Worm (Caenorhabditis elegans) whole organism, late embryonic: ENCODE data around the gene fbxb-37.

Experiments
- C08G9.2 ChIP-seq: sonication (generic microtip); optimal IDR thresholded peaks from 2 replicates; lab custom pipeline; 2016; ENCODE audit warnings: mild to moderate bottlenecking, missing genetic modification characterization, moderate library complexity, missing compliant biosample characterization
- K02D7.2 ChIP-seq: sonication (generic microtip); optimal IDR thresholded peaks from 2 replicates; lab custom pipeline; 2017; ENCODE audit warnings: mild to moderate bottlenecking, missing genetic modification characterization, missing compliant biosample characterization
- K09A11.1 ChIP-seq: sonication (generic microtip); optimal IDR thresholded peaks from 2 replicates; lab custom pipeline; 2017; ENCODE audit warnings: antibody characterized with exemption, mild to moderate bottlenecking, missing genetic modification characterization, missing compliant biosample characterization; ENCODE audit not compliant: insufficient read depth
- ceh-14 ChIP-seq: sonication (generic microtip); optimal IDR thresholded peaks from 2 replicates; lab custom pipeline; 2016; ENCODE audit warnings: missing genotype, missing genetic modification characterization, missing compliant biosample characterization
- ceh-2 ChIP-seq: sonication (generic microtip); optimal IDR thresholded peaks from 2 replicates; lab custom pipeline; 2016; ENCODE audit warnings: missing genotype, missing genetic modification characterization, missing compliant biosample characterization
- ceh-22 ChIP-seq: sonication (generic microtip); optimal IDR thresholded peaks from 2 replicates; lab custom pipeline; 2017; ENCODE audit warnings: missing biosample characterization, missing genetic modification characterization
- ceh-24 ChIP-seq: sonication (generic microtip); optimal IDR thresholded peaks from 2 replicates; lab custom pipeline; 2016; ENCODE audit warnings: mild to moderate bottlenecking, missing genetic modification characterization, missing compliant biosample characterization
- ceh-34 ChIP-seq: sonication (generic microtip); optimal IDR thresholded peaks from 2 replicates; lab custom pipeline; 2016; ENCODE audit warnings: mild to moderate bottlenecking, missing genetic modification characterization, missing compliant biosample characterization
- ceh-45 ChIP-seq: fragments of 200-800 bp; sonication (Bioruptor generic); IDR thresholded peaks from 2 replicates; pipeline ENCODE4 v1.3.6; 2022; ENCODE audit warnings: missing genetic modification reagents, missing genetic modification characterization, missing compliant biosample characterization
- ceh-48 ChIP-seq: sonication (generic microtip); optimal IDR thresholded peaks from 2 replicates; lab custom pipeline; 2016; ENCODE audit warnings: missing genetic modification characterization, inconsistent platforms, missing compliant biosample characterization
- ceh-6 ChIP-seq: fragments of 200-800 bp; sonication (Bioruptor generic); optimal IDR thresholded peaks from 2 replicates; lab custom pipeline; 2018; ENCODE audit warnings: mild to moderate bottlenecking, missing genetic modification characterization, missing compliant biosample characterization
- ceh-9 ChIP-seq: sonication (generic microtip); optimal IDR thresholded peaks from 2 replicates; lab custom pipeline; 2016; ENCODE audit warnings: mild to moderate bottlenecking, missing genetic modification characterization, inconsistent platforms, missing compliant biosample characterization
- dve-1 ChIP-seq: sonication (generic microtip); optimal IDR thresholded peaks from 2 replicates; lab custom pipeline; 2017; ENCODE audit warnings: antibody characterized with exemption, mild to moderate bottlenecking, missing genetic modification characterization, missing compliant biosample characterization
- elt-2 ChIP-seq: sonication (generic microtip); optimal IDR thresholded peaks from 2 replicates; lab custom pipeline; 2016; ENCODE audit warnings: missing genetic modification reagents, missing genetic modification characterization, missing compliant biosample characterization
- eyg-1 ChIP-seq: sonication (generic microtip); optimal IDR thresholded peaks from 2 replicates; lab custom pipeline; 2016; ENCODE audit warnings: missing genotype, missing genetic modification characterization, missing compliant biosample characterization
- fax-1 ChIP-seq: sonication (generic microtip); optimal IDR thresholded peaks from 2 replicates; lab custom pipeline; 2016; ENCODE audit warnings: missing genotype, missing genetic modification characterization, missing compliant biosample characterization
- fkh-10 ChIP-seq: fragments of 150-350 bp; optimal IDR thresholded peaks from 2 replicates; lab custom pipeline; 2014; ENCODE audit warnings: missing biosample characterization, missing genetic modification reagents, missing genetic modification characterization
- gmeb-2 ChIP-seq: sonication (generic microtip); optimal IDR thresholded peaks from 2 replicates; lab custom pipeline; 2016; ENCODE audit warnings: missing genetic modification characterization, inconsistent platforms, missing compliant biosample characterization
- hlh-15 ChIP-seq: sonication (generic microtip); optimal IDR thresholded peaks from 2 replicates; lab custom pipeline; 2016; ENCODE audit warnings: missing genetic modification characterization, missing compliant biosample characterization
- hlh-6 ChIP-seq: sonication (generic microtip); optimal IDR thresholded peaks from 2 replicates; lab custom pipeline; 2016; ENCODE audit warnings: missing genotype, missing genetic modification characterization, missing compliant biosample characterization
- hlh-8 ChIP-seq: sonication (generic microtip); optimal IDR thresholded peaks from 2 replicates; lab custom pipeline; 2016; ENCODE audit warnings: missing genotype, missing genetic modification characterization, missing compliant biosample characterization
- lim-6 ChIP-seq: sonication (generic microtip); optimal IDR thresholded peaks from 2 replicates; lab custom pipeline; 2016; ENCODE audit warnings: missing genetic modification characterization, missing compliant biosample characterization
- lin-11 ChIP-seq: fragments of 200-800 bp; sonication (Bioruptor generic); optimal IDR thresholded peaks from 2 replicates; lab custom pipeline; 2018; ENCODE audit warnings: mild to moderate bottlenecking, missing genetic modification characterization, missing compliant biosample characterization
- mec-3 ChIP-seq: sonication (generic microtip); optimal IDR thresholded peaks from 2 replicates; lab custom pipeline; 2016; ENCODE audit warnings: borderline replicate concordance, missing genetic modification characterization, missing compliant biosample characterization
- nhr-11 ChIP-seq: fragments of 150-350 bp; optimal IDR thresholded peaks from 2 replicates; lab custom pipeline; 2014; ENCODE audit warnings: missing biosample characterization, missing genetic modification characterization
- odd-2 ChIP-seq: sonication (generic microtip); optimal IDR thresholded peaks from 2 replicates; lab custom pipeline; 2017; ENCODE audit warnings: antibody characterized with exemption, mild to moderate bottlenecking, missing genetic modification characterization, missing compliant biosample characterization
- pag-3 ChIP-seq: sonication (generic microtip); optimal IDR thresholded peaks from 2 replicates; lab custom pipeline; 2016; ENCODE audit warnings: missing compliant biosample characterization, missing genetic modification characterization, borderline replicate concordance
- pat-9 ChIP-seq: fragments of 200-800 bp; sonication (Bioruptor generic); optimal IDR thresholded peaks from 2 replicates; lab custom pipeline; 2018; ENCODE audit warnings: mild to moderate bottlenecking, missing genetic modification characterization, moderate library complexity, missing compliant biosample characterization
- pha-4 ChIP-seq: fragments of 150-350 bp; optimal IDR thresholded peaks from 2 replicates; lab custom pipeline; 2018; ENCODE audit warnings: missing biosample characterization, missing genetic modification reagents, missing genetic modification characterization
- pqm-1 ChIP-seq: sonication (generic microtip); optimal IDR thresholded peaks from 2 replicates; lab custom pipeline; 2016; ENCODE audit warnings: missing genetic modification characterization, missing compliant biosample characterization
- ref-2 ChIP-seq: sonication (generic microtip); optimal IDR thresholded peaks from 2 replicates; lab custom pipeline; 2016; ENCODE audit warnings: missing genetic modification characterization, missing compliant biosample characterization
- tbx-7 ChIP-seq: sonication (generic microtip); optimal IDR thresholded peaks from 2 replicates; lab custom pipeline; 2016; ENCODE audit warnings: missing genotype, missing genetic modification characterization, missing compliant biosample characterization
- unc-42 ChIP-seq: sonication (generic microtip); optimal IDR thresholded peaks from 2 replicates; lab custom pipeline; 2016; ENCODE audit warnings: missing genotype, missing genetic modification characterization, missing compliant biosample characterization
- unc-55 ChIP-seq: sonication (generic microtip); optimal IDR thresholded peaks from 2 replicates; lab custom pipeline; 2017; ENCODE audit warnings: missing biosample characterization, missing genetic modification reagents, missing genetic modification characterization
- zip-5 ChIP-seq: sonication (generic microtip); optimal IDR thresholded peaks from 2 replicates; lab custom pipeline; 2016; ENCODE audit warnings: missing genetic modification characterization, missing compliant biosample characterization
- ztf-16 ChIP-seq: sonication (generic microtip); optimal IDR thresholded peaks from 2 replicates; lab custom pipeline; 2017; ENCODE audit warnings: missing genetic modification characterization, missing compliant biosample characterization

Gene fbxb-37

ce11 chrII:2114488-2114887, 20.8 kb upstream of the fbxb-37 start:
- no peak for TF ChIP-seq tbx-7
- no peak for TF ChIP-seq lin-11 (tag; lab: Kevin White, UChicago)
- no peak for TF ChIP-seq elt-2 (tag; lab: Kevin White, UChicago)
- no peak for TF ChIP-seq gmeb-2 (tag; lab: Kevin White, UChicago)
- no peak for TF ChIP-seq ceh-2
- no peak for TF ChIP-seq K09A11.1
- TF ChIP-seq hlh-6 (tag; lab: Kevin White, UChicago) = no peak
- no peak for TF ChIP-seq zip-5 (tag; lab: Kevin White, UChicago)
- no peak for TF ChIP-seq ceh-6 (GFP tag; lab: Kevin White, UChicago)
- TF ChIP-seq ceh-48 = no peak
- TF ChIP-seq hlh-8 = no peak
- TF ChIP-seq fkh-10 (GFP tag; lab: Kevin White, UChicago) = no peak
- no peak for TF ChIP-seq pag-3 (tag; lab: Kevin White, UChicago)
- no peak for TF ChIP-seq ceh-34 (tag; lab: Kevin White, UChicago)
- TF ChIP-seq ceh-45 = no peak
- TF ChIP-seq pha-4 (tag; lab: Kevin White, UChicago) = no peak
- TF ChIP-seq, all 69 proteins: peak for 0

ce11 chrII:2112948-2113347, 19.3 kb upstream of the fbxb-37 start, which contains the start of gene R52.6:
Gene R52.6 (minus strand): TSS chrII:2113048.
- TF ChIP-seq K02D7.2 (tag; lab: Kevin White, UChicago) = no peak
- no peak for TF ChIP-seq C08G9.2 (tag; lab: Kevin White, UChicago)
- TF ChIP-seq eyg-1 (tag; lab: Kevin White, UChicago) = no peak
- TF ChIP-seq ceh-2 = no peak
- TF ChIP-seq ref-2 (tag; lab: Kevin White, UChicago) = no peak
- TF ChIP-seq zip-5 (tag; lab: Kevin White, UChicago) = no peak
- TF ChIP-seq ceh-9 (tag; lab: Kevin White, UChicago) = no peak
- TF ChIP-seq odd-2 (tag; lab: Kevin White, UChicago) = no peak
- TF ChIP-seq fkh-10 (GFP tag; lab: Kevin White, UChicago) = no peak
- no peak for TF ChIP-seq ceh-22
- TF ChIP-seq, all 69 proteins: peak for 0

- TF ChIP-seq hlh-15 (tag; lab: Kevin White, UChicago) (no peak), zip-5 (tag; lab: Kevin White, UChicago) (no peak), nhr-11 (no peak), ceh-2 (no peak), ceh-14 (no peak), K02D7.2 (tag; lab: Kevin White, UChicago) (no peak), ceh-34 (tag; lab: Kevin White, UChicago) (no peak), unc-42 (tag; lab: Kevin White, UChicago) (no peak), odd-2 (tag; lab: Kevin White, UChicago) (no peak), pqm-1 (no peak), pat-9 (tag; lab: Kevin White, UChicago) (no peak)
These were observed 16.3 kb upstream of the fbxb-37 start, which contains the start of gene R52.5 for ce11 chrII:2109943-2110342. Gene R52.5 (minus strand): TSS chrII:2110043.

ce11 chrII:2108295-2108694, 14.6 kb upstream of the fbxb-37 start, which contains the start of gene R52.4:
Gene R52.4 (minus strand): TSS chrII:2108395.
- no peak for TF ChIP-seq ztf-16
- TF ChIP-seq hlh-6 (tag; lab: Kevin White, UChicago) = no peak
- TF ChIP-seq ceh-6 (GFP tag; lab: Kevin White, UChicago) = no peak
- TF ChIP-seq lim-6 (tag; lab: Kevin White, UChicago) = no peak
- TF ChIP-seq dve-1 (tag; lab: Kevin White, UChicago) = no peak
- no peak for TF ChIP-seq pag-3 (tag; lab: Kevin White, UChicago)
- TF ChIP-seq unc-55 (GFP tag; lab: Kevin White, UChicago) = no peak
- TF ChIP-seq fax-1 (tag; lab: Kevin White, UChicago) = no peak
- TF ChIP-seq ceh-24 (tag; lab: Kevin White, UChicago) = no peak
- TF ChIP-seq mec-3 = no peak
- TF ChIP-seq pat-9 (tag; lab: Kevin White, UChicago) = no peak
- TF ChIP-seq, all 69 proteins: peak for 0
